Worm (Caenorhabditis elegans) whole organism, late embryonic: ENCODE results near the gene rpt-4.

Source experiments
- C08G9.2 ChIP-seq: sonication (generic microtip); optimal IDR thresholded peaks from 2 replicates; lab custom pipeline; 2016; ENCODE audit warnings: mild to moderate bottlenecking, missing genetic modification characterization, moderate library complexity, missing compliant biosample characterization
- C38D4.7 ChIP-seq: fragments of 200-800 bp; sonication (Bioruptor generic); optimal IDR thresholded peaks from 2 replicates; lab custom pipeline; 2018; ENCODE audit warnings: mild to moderate bottlenecking, missing genetic modification characterization, moderate library complexity, missing compliant biosample characterization
- F13H6.1 ChIP-seq: sonication (generic microtip); optimal IDR thresholded peaks from 2 replicates; lab custom pipeline; 2016; ENCODE audit warnings: missing genetic modification characterization, missing compliant biosample characterization
- ceh-14 ChIP-seq: sonication (generic microtip); optimal IDR thresholded peaks from 2 replicates; lab custom pipeline; 2016; ENCODE audit warnings: missing genotype, missing genetic modification characterization, missing compliant biosample characterization
- ceh-18 ChIP-seq: sonication (generic microtip); optimal IDR thresholded peaks from 2 replicates; lab custom pipeline; 2016; ENCODE audit warnings: missing genetic modification characterization, missing compliant biosample characterization
- ceh-2 ChIP-seq: sonication (generic microtip); optimal IDR thresholded peaks from 2 replicates; lab custom pipeline; 2016; ENCODE audit warnings: missing genotype, missing genetic modification characterization, missing compliant biosample characterization
- ceh-30 ChIP-seq: fragments of 150-350 bp; optimal IDR thresholded peaks from 2 replicates; lab custom pipeline; 2014; ENCODE audit warnings: missing biosample characterization, missing genetic modification characterization
- ceh-31 ChIP-seq: sonication (generic microtip); optimal IDR thresholded peaks from 2 replicates; lab custom pipeline; 2016; ENCODE audit warnings: missing genetic modification characterization, missing compliant biosample characterization
- ceh-45 ChIP-seq: fragments of 200-800 bp; sonication (Bioruptor generic); IDR thresholded peaks from 2 replicates; pipeline ENCODE4 v1.3.6; 2022; ENCODE audit warnings: missing genetic modification reagents, missing genetic modification characterization, missing compliant biosample characterization
- ceh-48 ChIP-seq: sonication (generic microtip); optimal IDR thresholded peaks from 2 replicates; lab custom pipeline; 2016; ENCODE audit warnings: missing genetic modification characterization, inconsistent platforms, missing compliant biosample characterization
- ceh-6 ChIP-seq: fragments of 200-800 bp; sonication (Bioruptor generic); optimal IDR thresholded peaks from 2 replicates; lab custom pipeline; 2018; ENCODE audit warnings: mild to moderate bottlenecking, missing genetic modification characterization, missing compliant biosample characterization
- ets-4 ChIP-seq: sonication (generic microtip); optimal IDR thresholded peaks from 2 replicates; lab custom pipeline; 2016; ENCODE audit warnings: missing genetic modification characterization, missing compliant biosample characterization
- eyg-1 ChIP-seq: sonication (generic microtip); optimal IDR thresholded peaks from 2 replicates; lab custom pipeline; 2016; ENCODE audit warnings: missing genotype, missing genetic modification characterization, missing compliant biosample characterization
- fkh-6 ChIP-seq: sonication (generic microtip); optimal IDR thresholded peaks from 2 replicates; lab custom pipeline; 2016; ENCODE audit warnings: missing genetic modification characterization, missing compliant biosample characterization
- gmeb-2 ChIP-seq: sonication (generic microtip); optimal IDR thresholded peaks from 2 replicates; lab custom pipeline; 2016; ENCODE audit warnings: missing genetic modification characterization, inconsistent platforms, missing compliant biosample characterization
- hlh-30 ChIP-seq: sonication (generic microtip); optimal IDR thresholded peaks from 2 replicates; lab custom pipeline; 2017; ENCODE audit warnings: antibody characterized with exemption, missing genetic modification characterization, missing compliant biosample characterization; ENCODE audit not compliant: insufficient read depth
- lin-11 ChIP-seq: fragments of 200-800 bp; sonication (Bioruptor generic); optimal IDR thresholded peaks from 2 replicates; lab custom pipeline; 2018; ENCODE audit warnings: mild to moderate bottlenecking, missing genetic modification characterization, missing compliant biosample characterization
- mec-3 ChIP-seq: sonication (generic microtip); optimal IDR thresholded peaks from 2 replicates; lab custom pipeline; 2016; ENCODE audit warnings: borderline replicate concordance, missing genetic modification characterization, missing compliant biosample characterization
- nfya-1 ChIP-seq: sonication (generic microtip); optimal IDR thresholded peaks from 2 replicates; lab custom pipeline; 2017; ENCODE audit warnings: missing genetic modification characterization, mild to moderate bottlenecking, missing compliant biosample characterization, antibody characterized with exemption, moderate library complexity
- nhr-232 ChIP-seq: sonication (generic microtip); optimal IDR thresholded peaks from 2 replicates; lab custom pipeline; 2016; ENCODE audit warnings: missing genetic modification characterization, missing compliant biosample characterization
- odd-2 ChIP-seq: sonication (generic microtip); optimal IDR thresholded peaks from 2 replicates; lab custom pipeline; 2017; ENCODE audit warnings: antibody characterized with exemption, mild to moderate bottlenecking, missing genetic modification characterization, missing compliant biosample characterization
- pat-9 ChIP-seq: fragments of 200-800 bp; sonication (Bioruptor generic); optimal IDR thresholded peaks from 2 replicates; lab custom pipeline; 2018; ENCODE audit warnings: mild to moderate bottlenecking, missing genetic modification characterization, moderate library complexity, missing compliant biosample characterization
- pha-4 ChIP-seq: fragments of 150-350 bp; optimal IDR thresholded peaks from 2 replicates; lab custom pipeline; 2018; ENCODE audit warnings: missing biosample characterization, missing genetic modification reagents, missing genetic modification characterization
- pqm-1 ChIP-seq: sonication (generic microtip); optimal IDR thresholded peaks from 2 replicates; lab custom pipeline; 2016; ENCODE audit warnings: missing genetic modification characterization, missing compliant biosample characterization
- rnt-1 ChIP-seq: sonication (generic microtip); optimal IDR thresholded peaks from 2 replicates; lab custom pipeline; 2016; ENCODE audit warnings: missing genetic modification characterization, missing compliant biosample characterization
- sdc-2 ChIP-seq: sonication (generic microtip); optimal IDR thresholded peaks from 2 replicates; lab custom pipeline; 2016; ENCODE audit warnings: missing genotype, missing genetic modification characterization, missing compliant biosample characterization
- tbx-2 ChIP-seq: sonication (generic microtip); optimal IDR thresholded peaks from 2 replicates; lab custom pipeline; 2016; ENCODE audit warnings: missing genetic modification characterization, missing compliant biosample characterization
- ttx-3 ChIP-seq: sonication (generic microtip); optimal IDR thresholded peaks from 2 replicates; lab custom pipeline; 2016; ENCODE audit warnings: missing genetic modification reagents, missing genetic modification characterization, missing compliant biosample characterization
- unc-3 ChIP-seq, 2 experiments: fragments of 200-800 bp in 1 of 2; sonication (Bioruptor generic) in 1 of 2; sonication (generic microtip) in 1 of 2; conservative IDR thresholded peaks in 1 of 2; optimal IDR thresholded peaks in 1 of 2; 2 replicates each; pipeline versions ENCODE4 v1.3.6 to Lab custom; 2016 to 2022; ENCODE audit warnings: missing compliant biosample characterization in 2 of 2, missing genetic modification characterization in 2 of 2, missing genetic modification reagents in 1 of 2
- unc-55 ChIP-seq: sonication (generic microtip); optimal IDR thresholded peaks from 2 replicates; lab custom pipeline; 2017; ENCODE audit warnings: missing biosample characterization, missing genetic modification reagents, missing genetic modification characterization
- zip-5 ChIP-seq: sonication (generic microtip); optimal IDR thresholded peaks from 2 replicates; lab custom pipeline; 2016; ENCODE audit warnings: missing genetic modification characterization, missing compliant biosample characterization
- ztf-16 ChIP-seq: sonication (generic microtip); optimal IDR thresholded peaks from 2 replicates; lab custom pipeline; 2017; ENCODE audit warnings: missing genetic modification characterization, missing compliant biosample characterization

The rpt-4 gene

DNA sequence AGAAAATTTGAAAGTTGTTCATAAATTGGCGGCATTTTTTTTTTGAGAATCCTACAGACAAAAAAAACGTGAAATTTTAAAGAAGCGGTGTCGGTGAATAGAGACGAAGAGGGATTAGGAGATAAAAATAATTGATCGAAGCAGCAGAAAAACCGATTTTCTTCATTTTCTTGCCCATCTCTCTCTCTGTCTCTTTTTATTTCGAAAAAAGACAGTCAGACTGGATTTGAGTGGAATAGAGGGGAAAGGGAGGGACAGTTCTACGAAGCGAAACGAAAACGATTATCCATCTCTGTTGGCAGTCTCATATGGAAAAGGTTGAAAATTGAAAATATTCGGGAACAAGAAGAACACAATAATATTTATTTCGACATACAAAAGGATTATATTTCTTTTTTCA is 16.4 kb downstream of the rpt-4 start:
- TF ChIP-seq ceh-45 (no peak), ceh-6 (GFP tag; lab: Kevin White, UChicago) (no peak), C38D4.7 (GFP tag; lab: Kevin White, UChicago) (no peak), lin-11 (tag; lab: Kevin White, UChicago) (no peak), unc-3 (GFP tag; conservative IDR thresholded peaks at IDR 0.05; lab: Robert Waterston, UW) (no peak), unc-3 (tag; optimal IDR thresholded peaks at IDR 0.05; lab: Kevin White, UChicago) (no peak), ceh-31 (tag; lab: Kevin White, UChicago) (no peak), eyg-1 (tag; lab: Kevin White, UChicago) (no peak)

DNA sequence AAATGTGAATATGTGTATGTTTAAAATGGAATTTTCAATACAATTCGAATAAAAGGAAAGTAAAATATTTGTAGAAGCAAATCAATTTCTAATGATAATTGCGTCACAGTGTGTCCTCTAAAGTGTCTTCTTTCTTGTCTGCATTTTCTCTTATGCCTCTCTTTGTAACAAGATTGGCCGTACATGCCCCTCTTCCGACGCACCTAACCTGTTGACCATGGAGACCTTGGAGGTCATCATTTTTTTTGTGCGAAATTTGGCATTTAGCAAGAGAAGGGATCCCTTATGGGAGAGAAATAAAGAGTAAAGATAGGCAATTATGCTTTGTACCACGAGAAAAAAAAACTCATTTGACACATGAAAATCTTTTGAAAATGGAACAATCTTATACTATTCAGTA is 17.7 kb downstream of the rpt-4 start, which contains the start of gene F23F1.4:
Gene F23F1.4, minus strand, starts transcription at position 141 of the 400 bp plus-strand sequence.
- no peak for TF ChIP-seq pha-4 (tag; lab: Kevin White, UChicago)
- TF ChIP-seq ceh-45: no peak
- TF ChIP-seq eyg-1 (tag; lab: Kevin White, UChicago): no peak
- TF ChIP-seq gmeb-2 (tag; lab: Kevin White, UChicago): no peak
- no peak for TF ChIP-seq ztf-16 (tag; lab: Kevin White, UChicago)
- no peak for TF ChIP-seq ceh-14
- TF ChIP-seq pat-9 (tag; lab: Kevin White, UChicago): no peak
- TF ChIP-seq unc-55 (GFP tag; lab: Kevin White, UChicago): no peak
- TF ChIP-seq ttx-3: no peak
- TF ChIP-seq ceh-2 (tag; lab: Kevin White, UChicago): no peak
- TF ChIP-seq C08G9.2 (tag; lab: Kevin White, UChicago): no peak

DNA sequence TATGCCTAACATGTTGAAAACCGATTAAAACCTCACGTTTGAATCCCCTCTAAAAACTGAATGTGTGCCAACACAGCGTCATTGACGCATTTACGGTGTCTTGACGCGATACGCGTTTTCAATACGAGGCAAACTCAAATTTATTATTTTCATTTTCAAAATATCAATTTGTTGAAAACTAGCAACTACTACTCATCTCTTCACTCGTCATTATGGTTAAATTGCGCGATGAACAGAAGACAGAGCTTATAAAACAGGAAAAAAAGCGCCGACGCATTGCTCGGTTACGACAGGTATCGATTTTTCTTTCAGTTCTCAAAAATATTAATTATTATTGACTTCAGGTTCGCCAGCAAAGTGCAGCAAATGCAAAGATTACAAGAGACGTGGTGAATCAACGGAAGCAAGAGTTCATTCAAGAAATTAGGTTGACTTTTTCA is 21.4 kb downstream of the rpt-4 start, which contains the start of gene enee-1:
Gene enee-1, plus strand, starts transcription at position 108 of the 440 bp plus-strand sequence.
- TF ChIP-seq ets-4 (tag; lab: Kevin White, UChicago) (no peak), ceh-31 (tag; lab: Kevin White, UChicago) (peak; percentile 21), ceh-18 (tag; lab: Kevin White, UChicago) (peak; percentile 8), nfya-1 (peak; percentile 54), ceh-30 (tag; lab: Kevin White, UChicago) (peak; percentile 68), ceh-48 (tag; lab: Kevin White, UChicago) (peak; percentile 29), rnt-1 (tag; lab: Kevin White, UChicago) (peak; percentile 53), zip-5 (tag; lab: Kevin White, UChicago) (no peak), tbx-2 (tag; lab: Kevin White, UChicago) (peak; percentile 25)

DNA sequence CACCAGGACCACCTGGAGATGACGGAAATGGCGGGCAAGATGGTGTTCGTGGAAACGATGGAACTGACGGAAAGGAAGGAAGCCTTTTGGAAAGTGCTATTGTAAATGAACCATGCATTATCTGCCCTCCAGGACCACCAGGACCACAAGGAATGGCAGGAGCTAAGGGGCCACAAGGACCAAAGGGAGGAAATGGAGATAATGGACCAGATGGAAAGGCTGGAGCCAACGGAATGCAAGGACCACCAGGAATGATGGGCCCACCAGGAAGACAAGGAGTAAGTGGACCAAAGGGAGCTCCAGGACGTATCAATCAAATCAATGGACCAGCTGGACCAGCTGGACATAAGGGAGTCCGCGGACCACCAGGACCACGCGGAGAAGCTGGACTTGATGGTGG is 22.3 kb downstream of the rpt-4 start:
- TF ChIP-seq tbx-2 (tag; lab: Kevin White, UChicago): no peak
- peak; percentile 37 for TF ChIP-seq mec-3 (tag; lab: Kevin White, UChicago)
- no peak for TF ChIP-seq fkh-6 (tag; lab: Kevin White, UChicago)

DNA sequence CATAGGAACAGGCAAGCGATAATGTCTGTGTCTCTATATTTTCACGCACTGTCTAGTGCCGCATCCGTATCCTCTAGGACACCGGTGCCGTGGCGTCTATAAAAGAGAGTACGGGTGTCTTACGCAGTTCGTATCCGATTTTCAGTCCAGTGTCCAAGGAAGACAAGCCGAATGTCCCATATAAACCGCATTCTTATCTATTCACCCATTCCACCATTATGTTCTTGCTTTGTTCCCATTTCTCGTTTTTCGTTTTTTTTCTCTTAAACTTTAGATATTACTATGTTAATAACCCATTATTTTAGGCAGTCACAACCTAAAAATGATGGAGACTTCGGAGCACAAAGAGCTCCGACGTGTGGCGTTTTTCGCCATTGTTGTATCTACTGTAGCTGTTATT is 23.0 kb downstream of the rpt-4 start, which contains the start of gene sqt-2:
Gene sqt-2, plus strand, starts transcription at position 301 of the 400 bp plus-strand sequence.
- no peak for TF ChIP-seq nhr-232 (tag; lab: Kevin White, UChicago)
- TF ChIP-seq pqm-1 (tag; lab: Kevin White, UChicago): no peak
- TF ChIP-seq sdc-2 (tag; lab: Kevin White, UChicago): no peak
- TF ChIP-seq C38D4.7 (GFP tag; lab: Kevin White, UChicago): no peak
- no peak for TF ChIP-seq ceh-48 (tag; lab: Kevin White, UChicago)
- no peak for TF ChIP-seq nfya-1
- no peak for TF ChIP-seq mec-3 (tag; lab: Kevin White, UChicago)
- TF ChIP-seq hlh-30 (tag; lab: Kevin White, UChicago): no peak
- no peak for TF ChIP-seq F13H6.1 (tag; lab: Kevin White, UChicago)
- TF ChIP-seq odd-2 (tag; lab: Kevin White, UChicago): no peak
- TF ChIP-seq, all 69 proteins: peak for 0
